Worm (Caenorhabditis elegans): ENCODE measurements around the gene F08H9.4.

Gene F08H9.4

DNA sequence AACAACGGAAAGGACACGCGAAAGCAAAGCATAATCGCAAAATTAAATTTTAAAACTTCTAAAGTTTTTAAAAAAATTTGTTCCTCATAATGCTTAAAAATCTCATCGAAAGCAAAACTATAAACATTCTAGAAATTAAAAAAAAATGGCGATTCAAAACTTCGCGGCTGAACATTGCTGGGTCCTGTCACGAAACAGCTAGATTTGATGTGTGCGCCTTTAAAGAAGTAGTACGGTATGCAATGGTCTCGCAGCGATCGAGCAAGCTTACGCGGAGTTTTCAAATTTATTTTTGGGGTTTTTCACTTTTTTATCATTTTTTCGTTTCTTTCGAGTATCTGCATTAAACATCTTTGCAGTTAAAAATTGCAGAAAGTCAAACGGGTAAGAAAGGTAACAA, 7.2 kb downstream of the F08H9.4 start, which contains the start of gene coh-3:
Gene coh-3 (plus strand): TSS at position 353 of the 400 bp plus-strand sequence.
- TF ChIP-seq ceh-9 (tag; optimal IDR thresholded peaks at IDR 0.05) (no peak), unc-39 (tag; optimal IDR thresholded peaks at IDR 0.05) (no peak), fkh-2 (tag; optimal IDR thresholded peaks at IDR 0.05) (no peak), lin-39 (tag; optimal IDR thresholded peaks at IDR 0.05) (no peak), pqm-1 (tag; optimal IDR thresholded peaks at IDR 0.05) (no peak), zag-1 (tag; optimal IDR thresholded peaks at IDR 0.05) (no peak), lin-15B (tag; optimal IDR thresholded peaks at IDR 0.05) (no peak), jun-1 (tag; optimal IDR thresholded peaks at IDR 0.05) (no peak), hmg-11 (tag; optimal IDR thresholded peaks at IDR 0.05) (no peak), tbx-2 (tag; optimal IDR thresholded peaks at IDR 0.05) (no peak), nhr-67 (tag; optimal IDR thresholded peaks at IDR 0.05) (no peak), unc-62 (GFP tag; optimal IDR thresholded peaks at IDR 0.05) (no peak), daf-12 (tag; optimal IDR thresholded peaks at IDR 0.05) (no peak), nhr-25 (tag; optimal IDR thresholded peaks at IDR 0.05) (no peak), ceh-16 (tag; optimal IDR thresholded peaks at IDR 0.05) (no peak), aly-2 (tag; optimal IDR thresholded peaks at IDR 0.05) (no peak), ceh-82 (tag; optimal IDR thresholded peaks at IDR 0.05) (no peak), sea-2 (GFP tag; optimal IDR thresholded peaks at IDR 0.05) (no peak)

DNA sequence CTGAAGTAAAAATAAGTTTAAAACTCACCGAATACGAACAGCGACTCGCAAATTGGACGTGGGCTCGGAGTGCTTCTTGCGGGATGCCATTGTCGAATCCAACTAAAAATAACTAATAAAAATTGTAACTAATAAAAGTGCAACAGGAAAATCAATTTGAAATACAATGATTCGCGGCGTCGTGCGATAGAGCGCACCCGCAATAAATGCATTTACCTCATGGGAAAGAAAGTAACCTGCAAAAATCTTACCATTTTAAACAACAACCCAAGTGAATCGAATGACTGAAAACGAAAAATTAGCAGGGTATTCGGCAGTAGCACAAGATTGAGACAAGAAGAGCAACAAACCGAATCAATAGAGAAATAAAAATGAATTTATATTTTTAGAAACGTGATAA, 7.6 kb downstream of the F08H9.4 start, which contains the start of gene bmk-1:
Gene bmk-1 (minus strand): TSS at position 359 of the 400 bp plus-strand sequence.
- TF ChIP-seq ama-1 (optimal IDR thresholded peaks at IDR 0.05) (no peak), elt-3 (tag; optimal IDR thresholded peaks at IDR 0.05) (no peak), skn-1 (tag; optimal IDR thresholded peaks at IDR 0.05) (no peak), nhr-67 (tag; optimal IDR thresholded peaks at IDR 0.05) (no peak), ztf-4 (tag; optimal IDR thresholded peaks at IDR 0.05) (no peak), jun-1 (tag; optimal IDR thresholded peaks at IDR 0.05) (no peak), daf-12 (tag; optimal IDR thresholded peaks at IDR 0.05) (no peak), lsy-12 (tag; optimal IDR thresholded peaks at IDR 0.05) (no peak), nhr-76 (tag; optimal IDR thresholded peaks at IDR 0.05) (no peak), ceh-28 (tag; optimal IDR thresholded peaks at IDR 0.05) (no peak), fkh-10 (GFP tag; optimal IDR thresholded peaks at IDR 0.05) (no peak), egl-5 (tag; optimal IDR thresholded peaks at IDR 0.05) (no peak), unc-39 (tag; optimal IDR thresholded peaks at IDR 0.05) (no peak), nhr-28 (tag; optimal IDR thresholded peaks at IDR 0.05) (no peak)

DNA sequence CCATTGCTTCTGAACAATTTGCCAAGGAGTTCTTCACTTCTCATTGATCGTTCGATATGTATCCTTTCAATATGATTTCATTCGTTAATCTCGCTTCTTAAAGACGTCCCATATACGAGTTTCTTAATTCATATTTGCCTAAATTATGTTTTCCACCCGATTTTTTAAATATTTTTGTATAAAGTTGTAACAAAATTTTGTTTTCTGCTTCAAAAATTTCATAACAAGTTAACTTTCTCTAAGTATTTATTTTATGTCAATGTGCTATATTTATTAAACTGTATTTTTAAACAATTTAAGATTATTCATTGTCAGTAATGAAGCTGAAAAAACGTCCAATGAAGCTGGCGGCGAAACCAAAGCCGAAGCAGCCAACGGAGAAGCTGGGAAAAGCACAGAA, 14.8 kb downstream of the F08H9.4 start, which contains the start of gene F23B12.7:
Gene F23B12.7 (plus strand): TSS at position 301 of the 400 bp plus-strand sequence.
- TF ChIP-seq lsy-12 (tag; optimal IDR thresholded peaks at IDR 0.05) = no peak
- no peak for TF ChIP-seq daf-12 (tag; optimal IDR thresholded peaks at IDR 0.05)
- no peak for TF ChIP-seq elt-2 (tag; optimal IDR thresholded peaks at IDR 0.05)
- no peak for TF ChIP-seq ceh-9 (tag; optimal IDR thresholded peaks at IDR 0.05)

DNA sequence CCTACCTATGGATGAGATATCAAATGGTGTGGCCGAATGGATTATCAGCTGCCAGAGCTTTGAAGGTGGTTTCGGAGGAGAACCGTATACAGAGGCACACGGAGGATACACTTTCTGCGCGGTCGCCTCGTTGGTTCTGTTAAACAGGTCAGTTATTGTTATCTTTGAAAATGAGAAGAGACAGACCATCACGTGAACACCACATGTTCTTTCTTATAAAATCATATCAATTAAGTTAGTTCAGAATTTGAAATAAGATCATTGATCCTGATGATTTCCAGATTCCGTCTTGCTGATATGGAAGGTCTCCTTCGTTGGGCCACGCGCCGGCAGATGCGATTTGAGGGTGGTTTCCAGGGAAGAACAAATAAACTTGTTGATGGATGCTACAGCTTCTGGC, 15.6 kb downstream of the F08H9.4 start:
- TF ChIP-seq hmg-11 (tag; optimal IDR thresholded peaks at IDR 0.05) = no peak
- TF ChIP-seq ztf-4 (tag; optimal IDR thresholded peaks at IDR 0.05) = no peak
- TF ChIP-seq unc-39 (tag; optimal IDR thresholded peaks at IDR 0.05) = no peak
- no peak for TF ChIP-seq daf-12 (tag; optimal IDR thresholded peaks at IDR 0.05)
- TF ChIP-seq fkh-10 (GFP tag; optimal IDR thresholded peaks at IDR 0.05) = no peak
- TF ChIP-seq mml-1 (tag; optimal IDR thresholded peaks at IDR 0.05) = no peak
- TF ChIP-seq nfya-1 (tag; optimal IDR thresholded peaks at IDR 0.05; ENCODE audit: insufficient read depth) = no peak
- TF ChIP-seq nhr-67 (tag; optimal IDR thresholded peaks at IDR 0.05) = no peak

DNA sequence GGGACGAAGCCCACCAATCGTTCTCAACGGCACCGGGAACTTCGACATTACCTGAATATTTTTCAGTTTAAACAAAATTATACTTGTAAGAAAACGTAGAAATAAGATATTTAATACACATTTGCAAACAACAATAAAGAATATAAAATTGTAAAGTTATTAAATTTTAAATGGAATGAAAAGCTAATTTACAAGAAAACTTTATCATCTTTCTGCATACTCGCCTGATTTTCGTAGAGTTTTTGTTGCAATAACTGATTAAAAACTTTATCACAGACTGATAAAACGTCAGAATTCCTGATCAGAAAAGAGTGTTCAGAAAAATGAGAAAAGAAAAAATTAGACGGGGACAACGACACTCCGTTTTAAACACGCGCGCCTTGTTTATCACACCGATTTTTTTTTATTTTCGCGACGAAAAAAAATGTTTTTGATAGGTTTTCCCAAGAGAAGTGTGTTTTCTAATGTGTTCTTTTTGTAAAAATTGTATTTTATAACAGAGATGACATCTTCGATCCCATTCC, 16.9 kb downstream of the F08H9.4 start, which contains the start of the genes dlat-1 and fntb-1:
Gene dlat-1 (minus strand): TSS at position 51 of the 524 bp plus-strand sequence.
Gene fntb-1 (plus strand): TSS at position 412 of the 524 bp plus-strand sequence.
- TF ChIP-seq lin-15B (tag; optimal IDR thresholded peaks at IDR 0.05) (peak; percentile 36), nhr-25 (tag; optimal IDR thresholded peaks at IDR 0.05) (no peak), ama-1 (optimal IDR thresholded peaks at IDR 0.05) (no peak), unc-39 (tag; optimal IDR thresholded peaks at IDR 0.05) (no peak), hmg-11 (tag; optimal IDR thresholded peaks at IDR 0.05) (peak; percentile 59), ceh-16 (tag; optimal IDR thresholded peaks at IDR 0.05) (no peak), pqm-1 (tag; optimal IDR thresholded peaks at IDR 0.05) (peak; percentile 78), mdl-1 (tag; optimal IDR thresholded peaks at IDR 0.05) (no peak), elt-2 (tag; optimal IDR thresholded peaks at IDR 0.05) (peak; percentile 86), jun-1 (tag; optimal IDR thresholded peaks at IDR 0.05) (no peak)

Data from whole organism, L3 larva.